Fruit fly (Drosophila melanogaster): ENCODE measurements around the gene chinmo.

DNA sequence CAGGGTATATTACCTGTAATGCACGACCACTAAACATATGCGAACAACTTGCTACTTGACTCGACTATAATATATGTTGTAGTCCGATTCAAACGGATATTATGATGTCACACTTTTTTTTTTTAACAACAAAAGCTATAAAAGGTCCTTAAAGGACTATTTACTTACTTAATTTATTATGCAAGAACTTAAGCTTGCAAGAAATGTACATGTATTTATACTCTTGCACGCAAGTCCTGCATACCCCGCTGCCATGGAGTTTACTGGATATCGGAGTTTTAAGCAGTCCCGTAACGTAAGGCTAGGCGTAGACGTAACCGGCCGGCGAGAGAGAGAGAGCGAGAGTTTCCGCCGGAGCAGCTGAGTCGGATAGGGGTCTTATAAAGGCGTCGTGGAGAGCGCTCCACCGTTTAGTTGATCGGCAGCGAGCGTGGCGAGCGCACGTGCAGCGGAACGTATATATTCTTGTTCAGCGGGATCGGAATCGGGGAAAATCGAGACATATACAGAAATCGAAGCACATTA, 86.1 kb downstream of the chinmo start:
- TF ChIP-seq br (GFP tag; optimal IDR thresholded peaks at IDR 0.05): peak; percentile 48
- no peak for TF ChIP-seq CG32264 (GFP tag; optimal IDR thresholded peaks at IDR 0.05)
- TF ChIP-seq Abd-B (GFP tag; optimal IDR thresholded peaks at IDR 0.05): no peak
- peak; percentile 42 for TF ChIP-seq psq (GFP tag; optimal IDR thresholded peaks at IDR 0.05)
- peak; percentile 69 for TF ChIP-seq h (GFP tag; optimal IDR thresholded peaks at IDR 0.05)
- TF ChIP-seq fru (GFP tag; optimal IDR thresholded peaks at IDR 0.05): peak; percentile 78
- peak; percentile 92 for TF ChIP-seq sv (GFP tag; optimal IDR thresholded peaks at IDR 0.05)
- no peak for TF ChIP-seq GATAd (GFP tag; optimal IDR thresholded peaks at IDR 0.05)
- TF ChIP-seq dmrt93B (GFP tag; optimal IDR thresholded peaks at IDR 0.05): no peak
- no peak for TF ChIP-seq Myc (optimal IDR thresholded peaks at IDR 0.05)
- TF ChIP-seq rgr (GFP tag; optimal IDR thresholded peaks at IDR 0.05): peak; percentile 46
- TF ChIP-seq ey (GFP tag; optimal IDR thresholded peaks at IDR 0.05): peak; percentile 77
- TF ChIP-seq HLH106 (tag; optimal IDR thresholded peaks at IDR 0.05): peak; percentile 16
- no peak for TF ChIP-seq Dfd (GFP tag; optimal IDR thresholded peaks at IDR 0.05)
